ENCODE assay signal across 1 fruit fly cellular context in genomic region chr2L:452872-453271, dm6.
TF ChIP-seq lines count a peak whose summit lies in the region.

TSS of gene crq (minus strand) at chr2L:453024.
TSS of gene shv (plus strand) at chr2L:453108.

TF ChIP-seq in whole organism, embryonic, 481 proteins besides CTCF, POLR2A, EP300 and RAD21 (continued from another document and continues in another):
- TF ChIP-seq CG32532 (GFP tag; IDR thresholded peaks at IDR 0.05; lab: Robert Waterston, UW) (no peak), Sin3A (optimal IDR thresholded peaks at IDR 0.05; lab: Kevin White, UChicago) (peak; percentile 32), crp (GFP tag; optimal IDR thresholded peaks at IDR 0.05; lab: Kevin White, UChicago) (peak; percentile 89 to 99), kni (GFP tag; optimal IDR thresholded peaks at IDR 0.05; lab: Kevin White, UChicago) (no peak), grn (GFP tag; optimal IDR thresholded peaks at IDR 0.05; lab: Kevin White, UChicago) (no peak), CG3281 (GFP tag; optimal IDR thresholded peaks at IDR 0.05; lab: Kevin White, UChicago) (no peak), sd (tag; optimal IDR thresholded peaks at IDR 0.05; lab: Kevin White, UChicago) (no peak), ATbp (GFP tag; optimal IDR thresholded peaks at IDR 0.05; lab: Kevin White, UChicago) (no peak), PHDP (tag; optimal IDR thresholded peaks at IDR 0.05; lab: Kevin White, UChicago) (no peak), stc (GFP tag; IDR thresholded peaks at IDR 0.05; lab: Robert Waterston, UW) (no peak), toy (GFP tag; IDR thresholded peaks at IDR 0.05; lab: Robert Waterston, UW) (no peak), D (optimal IDR thresholded peaks at IDR 0.05; lab: Kevin White, UChicago) (no peak), D (GFP tag; optimal IDR thresholded peaks at IDR 0.05; lab: Kevin White, UChicago) (no peak), CG10979 (tag; optimal IDR thresholded peaks at IDR 0.05; lab: Kevin White, UChicago) (no peak), Dfd (GFP tag; optimal IDR thresholded peaks at IDR 0.05; lab: Kevin White, UChicago) (no peak), Bgb (GFP tag; IDR thresholded peaks at IDR 0.05; lab: Robert Waterston, UW; ENCODE audit: partially characterized antibody) (no peak), MTF-1 (GFP tag; optimal IDR thresholded peaks at IDR 0.05; lab: Kevin White, UChicago; ENCODE audit: borderline replicate concordance) (no peak), odd (GFP tag; optimal IDR thresholded peaks at IDR 0.05; lab: Kevin White, UChicago) (no peak), CG13624 (GFP tag; optimal IDR thresholded peaks at IDR 0.05; lab: Kevin White, UChicago) (no peak), CG9876 (GFP tag; optimal IDR thresholded peaks at IDR 0.05; lab: Kevin White, UChicago) (no peak), phol (tag; optimal IDR thresholded peaks at IDR 0.05; lab: Kevin White, UChicago) (peak; percentile 0), Hr51 (GFP tag; optimal IDR thresholded peaks at IDR 0.05; lab: Kevin White, UChicago) (no peak), br (optimal IDR thresholded peaks at IDR 0.05; lab: Kevin White, UChicago) (no peak), lbe (GFP tag; optimal IDR thresholded peaks at IDR 0.05; lab: Kevin White, UChicago) (no peak), NfI (GFP tag; optimal IDR thresholded peaks at IDR 0.05; lab: Kevin White, UChicago) (no peak), CG31441 (GFP tag; IDR thresholded peaks at IDR 0.05; lab: Robert Waterston, UW) (no peak), CG18619 (GFP tag; optimal IDR thresholded peaks at IDR 0.05; lab: Kevin White, UChicago) (no peak), exex (tag; optimal IDR thresholded peaks at IDR 0.05; lab: Kevin White, UChicago) (no peak), jing (GFP tag; optimal IDR thresholded peaks at IDR 0.05; lab: Kevin White, UChicago) (no peak), CG34376 (GFP tag; optimal IDR thresholded peaks at IDR 0.05; lab: Kevin White, UChicago) (no peak), CG2712 (tag; optimal IDR thresholded peaks at IDR 0.05; lab: Kevin White, UChicago) (peak; percentile 34), Ravus (GFP tag; IDR thresholded peaks at IDR 0.05; lab: Robert Waterston, UW) (no peak), GATAe (GFP tag; conservative IDR thresholded peaks at IDR 0.05; lab: Robert Waterston, UW) (no peak), trem (tag; optimal IDR thresholded peaks at IDR 0.05; lab: Kevin White, UChicago) (peak; percentile 54), CG13424 (tag; optimal IDR thresholded peaks at IDR 0.05; lab: Kevin White, UChicago) (no peak), tna (GFP tag; IDR thresholded peaks at IDR 0.05; lab: Robert Waterston, UW; ENCODE audit: partially characterized antibody) (no peak), CG15601 (tag; optimal IDR thresholded peaks at IDR 0.05; lab: Kevin White, UChicago) (peak; percentile 24), tup (GFP tag; optimal IDR thresholded peaks at IDR 0.05; lab: Kevin White, UChicago) (no peak), Ptx1 (GFP tag; IDR thresholded peaks at IDR 0.05; lab: Robert Waterston, UW) (no peak), MESR4 (GFP tag; optimal IDR thresholded peaks at IDR 0.05; lab: Kevin White, UChicago) (peak; percentile 72), Gsc (GFP tag; IDR thresholded peaks at IDR 0.05; lab: Robert Waterston, UW) (no peak), jumu (GFP tag; optimal IDR thresholded peaks at IDR 0.05; lab: Kevin White, UChicago) (no peak), CG12236 (GFP tag; optimal IDR thresholded peaks at IDR 0.05; lab: Kevin White, UChicago) (no peak), Poxn (GFP tag; IDR thresholded peaks at IDR 0.05; lab: Robert Waterston, UW) (no peak), CG11456 (GFP tag; IDR thresholded peaks at IDR 0.05; lab: Robert Waterston, UW) (no peak), CG13775 (GFP tag; optimal IDR thresholded peaks at IDR 0.05; lab: Kevin White, UChicago) (no peak), disco-r (GFP tag; optimal IDR thresholded peaks at IDR 0.05; lab: Kevin White, UChicago) (no peak), gcm2 (GFP tag; optimal IDR thresholded peaks at IDR 0.05; lab: Kevin White, UChicago) (no peak), bcd (GFP tag; optimal IDR thresholded peaks at IDR 0.05; lab: Kevin White, UChicago) (no peak), E2f2 (GFP tag; IDR thresholded peaks at IDR 0.05; lab: Robert Waterston, UW) (peak; percentile 37; the same call in 1 of the 2 replicates), sima (GFP tag; optimal IDR thresholded peaks at IDR 0.05; lab: Kevin White, UChicago) (no peak), CG7928 (GFP tag; optimal IDR thresholded peaks at IDR 0.05; lab: Kevin White, UChicago) (no peak), chm (GFP tag; IDR thresholded peaks at IDR 0.05; lab: Robert Waterston, UW) (no peak), CG43689 (GFP tag; IDR thresholded peaks at IDR 0.05; lab: Robert Waterston, UW) (no peak), MBD-R2 (GFP tag; IDR thresholded peaks at IDR 0.05; lab: Robert Waterston, UW) (peak; percentile 95), ato (GFP tag; IDR thresholded peaks at IDR 0.05; lab: Robert Waterston, UW; ENCODE audit: partially characterized antibody) (0 out of 2 replicates have a peak, but pooled peaks have one; percentile 30), CG8290 (GFP tag; optimal IDR thresholded peaks at IDR 0.05; lab: Kevin White, UChicago) (no peak), CG8290 (tag; optimal IDR thresholded peaks at IDR 0.05; lab: Kevin White, UChicago) (no peak), prd (optimal IDR thresholded peaks at IDR 0.05; lab: Kevin White, UChicago) (no peak), prd (GFP tag; IDR thresholded peaks at IDR 0.05; lab: Robert Waterston, UW) (no peak), CG8281 (tag; optimal IDR thresholded peaks at IDR 0.05; lab: Kevin White, UChicago) (no peak), kay (GFP tag; optimal IDR thresholded peaks at IDR 0.05; lab: Kevin White, UChicago) (no peak), pan (optimal IDR thresholded peaks at IDR 0.05; lab: Kevin White, UChicago) (no peak), pan (GFP tag; optimal IDR thresholded peaks at IDR 0.05 in 1 of 2, IDR thresholded peaks at IDR 0.05 in 1 of 2) (no peak), Sox102F (GFP tag; optimal IDR thresholded peaks at IDR 0.05; lab: Kevin White, UChicago) (no peak), gcm (GFP tag; optimal IDR thresholded peaks at IDR 0.05; lab: Kevin White, UChicago) (no peak), danr (GFP tag; IDR thresholded peaks at IDR 0.05; lab: Robert Waterston, UW) (no peak), Doc2 (GFP tag; IDR thresholded peaks at IDR 0.05; lab: Robert Waterston, UW) (no peak), Med (GFP tag; lab: Kevin White, UChicago) (peak; percentile 72), CG7357 (GFP tag; IDR thresholded peaks at IDR 0.05; lab: Robert Waterston, UW) (no peak), CG14710 (tag; optimal IDR thresholded peaks at IDR 0.05; lab: Kevin White, UChicago) (peak; percentile 50), btn (GFP tag; optimal IDR thresholded peaks at IDR 0.05; lab: Kevin White, UChicago) (no peak), dmrt11E (tag; optimal IDR thresholded peaks at IDR 0.05; lab: Kevin White, UChicago) (no peak), CG3065 (GFP tag; optimal IDR thresholded peaks at IDR 0.05; lab: Kevin White, UChicago) (no peak), ham (GFP tag; IDR thresholded peaks at IDR 0.05; lab: Robert Waterston, UW) (no peak), Fer3 (tag; optimal IDR thresholded peaks at IDR 0.05; lab: Kevin White, UChicago) (no peak), Nf-YB (GFP tag; optimal IDR thresholded peaks at IDR 0.05; lab: Kevin White, UChicago) (peak; percentile 99), tin (GFP tag; optimal IDR thresholded peaks at IDR 0.05; lab: Kevin White, UChicago) (no peak), CG2678 (tag; optimal IDR thresholded peaks at IDR 0.05; lab: Kevin White, UChicago) (no peak), CG11696 (GFP tag; IDR thresholded peaks at IDR 0.05; lab: Robert Waterston, UW) (no peak), CG17328 (GFP tag; IDR thresholded peaks at IDR 0.05; lab: Robert Waterston, UW) (no peak), fd102C (GFP tag; optimal IDR thresholded peaks at IDR 0.05; lab: Kevin White, UChicago) (no peak), klu (GFP tag; IDR thresholded peaks at IDR 0.05; lab: Robert Waterston, UW) (no peak), slbo (GFP tag; IDR thresholded peaks at IDR 0.05; lab: Robert Waterston, UW) (no peak), CG3407 (GFP tag; optimal IDR thresholded peaks at IDR 0.05; lab: Kevin White, UChicago) (no peak), kah (GFP tag; optimal IDR thresholded peaks at IDR 0.05; lab: Kevin White, UChicago) (no peak), zen2 (GFP tag; IDR thresholded peaks at IDR 0.05; lab: Robert Waterston, UW; ENCODE audit: partially characterized antibody) (peak; percentile 43; the same call in 2 of the 3 replicates), CG4424 (GFP tag; optimal IDR thresholded peaks at IDR 0.05; lab: Kevin White, UChicago) (no peak), Sry-β (GFP tag; optimal IDR thresholded peaks at IDR 0.05; lab: Kevin White, UChicago) (no peak), Dek (tag; optimal IDR thresholded peaks at IDR 0.05; lab: Kevin White, UChicago) (no peak), Bteb2 (GFP tag; optimal IDR thresholded peaks at IDR 0.05; lab: Kevin White, UChicago) (no peak), CG7271 (tag; optimal IDR thresholded peaks at IDR 0.05; lab: Kevin White, UChicago) (no peak), hb (GFP tag; IDR thresholded peaks at IDR 0.05; lab: Robert Waterston, UW; ENCODE audit: partially characterized antibody) (no peak), CG10274 (GFP tag; optimal IDR thresholded peaks at IDR 0.05; lab: Kevin White, UChicago) (no peak), CG31365 (tag; optimal IDR thresholded peaks at IDR 0.05; lab: Kevin White, UChicago) (no peak), rib (GFP tag; IDR thresholded peaks at IDR 0.05; lab: Robert Waterston, UW) (no peak), ken (GFP tag; IDR thresholded peaks at IDR 0.05; lab: Robert Waterston, UW) (no peak), fd96Cb (tag; optimal IDR thresholded peaks at IDR 0.05; lab: Kevin White, UChicago) (no peak), Camta (GFP tag; optimal IDR thresholded peaks at IDR 0.05; lab: Kevin White, UChicago) (no peak), Stat92E (GFP tag; optimal IDR thresholded peaks at IDR 0.05; lab: Kevin White, UChicago) (peak in 1 of 3 experiments; percentile 46), luna (GFP tag; optimal IDR thresholded peaks at IDR 0.05; lab: Kevin White, UChicago) (no peak), CG4328 (GFP tag; optimal IDR thresholded peaks at IDR 0.05; lab: Kevin White, UChicago) (no peak), CG17829 (tag; optimal IDR thresholded peaks at IDR 0.05; lab: Kevin White, UChicago) (peak; percentile 43), YL-1 (GFP tag; optimal IDR thresholded peaks at IDR 0.05; lab: Kevin White, UChicago) (peak; percentile 83), tll (GFP tag; optimal IDR thresholded peaks at IDR 0.05; lab: Kevin White, UChicago) (no peak), hbn (GFP tag; IDR thresholded peaks at IDR 0.05; lab: Robert Waterston, UW; ENCODE audit: partially characterized antibody) (peak; percentile 35; the same call in 1 of the 2 replicates), amos (GFP tag; IDR thresholded peaks at IDR 0.05; lab: Robert Waterston, UW; ENCODE audit: partially characterized antibody) (peak; percentile 52; the same call in 1 of the 2 replicates), cad (GFP tag; optimal IDR thresholded peaks at IDR 0.05; lab: Kevin White, UChicago) (no peak), B-H1 (GFP tag; IDR thresholded peaks at IDR 0.05; lab: Robert Waterston, UW) (no peak), gt (GFP tag; IDR thresholded peaks at IDR 0.05; lab: Robert Waterston, UW) (no peak), CG9215 (GFP tag; IDR thresholded peaks at IDR 0.05; lab: Robert Waterston, UW) (no peak), Tbp (GFP tag; optimal IDR thresholded peaks at IDR 0.05; lab: Kevin White, UChicago) (no peak), wdn (GFP tag; IDR thresholded peaks at IDR 0.05; lab: Robert Waterston, UW) (no peak), dm (GFP tag; optimal IDR thresholded peaks at IDR 0.05; lab: Kevin White, UChicago) (no peak), crc (GFP tag; optimal IDR thresholded peaks at IDR 0.05; lab: Kevin White, UChicago) (no peak), slou (GFP tag; optimal IDR thresholded peaks at IDR 0.05; lab: Kevin White, UChicago) (no peak), CHES-1-like (GFP tag; optimal IDR thresholded peaks at IDR 0.05; lab: Kevin White, UChicago) (no peak), Hmx (GFP tag; optimal IDR thresholded peaks at IDR 0.05; lab: Kevin White, UChicago) (no peak), CG2129 (GFP tag; IDR thresholded peaks at IDR 0.05; lab: Robert Waterston, UW; ENCODE audit: partially characterized antibody) (no peak), CG33557 (GFP tag; optimal IDR thresholded peaks at IDR 0.05; lab: Kevin White, UChicago) (peak; percentile 32), Sry-δ (GFP tag; optimal IDR thresholded peaks at IDR 0.05; lab: Kevin White, UChicago) (peak; percentile 3), CG14014 (GFP tag; IDR thresholded peaks at IDR 0.05; lab: Robert Waterston, UW) (no peak), ara (GFP tag; IDR thresholded peaks at IDR 0.05; lab: Robert Waterston, UW) (no peak), aop (GFP tag; IDR thresholded peaks at IDR 0.05; lab: Robert Waterston, UW) (no peak), CG17385 (GFP tag; optimal IDR thresholded peaks at IDR 0.05; lab: Kevin White, UChicago) (no peak), Scr (GFP tag; IDR thresholded peaks at IDR 0.05; lab: Robert Waterston, UW; ENCODE audit: partially characterized antibody) (peak; percentile 41; the same call in 1 of the 2 replicates), trh (GFP tag; optimal IDR thresholded peaks at IDR 0.05; lab: Kevin White, UChicago) (no peak), da (GFP tag; optimal IDR thresholded peaks at IDR 0.05; lab: Kevin White, UChicago) (no peak), CG4617 (GFP tag; optimal IDR thresholded peaks at IDR 0.05; lab: Kevin White, UChicago; ENCODE audit: borderline replicate concordance) (peak; percentile 72), sisA (GFP tag; IDR thresholded peaks at IDR 0.05; lab: Robert Waterston, UW) (no peak), Adf1 (GFP tag; IDR thresholded peaks at IDR 0.05; lab: Robert Waterston, UW) (no peak), ci (GFP tag; IDR thresholded peaks at IDR 0.05; lab: Robert Waterston, UW) (0 out of 3 replicates have a peak, but pooled peaks have one; percentile 11), CG4820 (GFP tag; optimal IDR thresholded peaks at IDR 0.05; lab: Kevin White, UChicago) (no peak), CG3847 (GFP tag; IDR thresholded peaks at IDR 0.05; lab: Robert Waterston, UW) (peak; percentile 33; the same call in 1 of the 2 replicates), CkIIα-i1 (GFP tag; IDR thresholded peaks at IDR 0.05; lab: Robert Waterston, UW) (no peak), Optix (GFP tag; IDR thresholded peaks at IDR 0.05; lab: Robert Waterston, UW) (no peak), unc-4 (GFP tag; IDR thresholded peaks at IDR 0.05; lab: Robert Waterston, UW; ENCODE audit: partially characterized antibody) (peak; percentile 42; the same call in 1 of the 2 replicates)
